Fruit fly (Drosophila melanogaster) whole organism, embryonic: ENCODE results near the gene CG9114.
A peak's percentile ranks its signal among the peaks of the same experiment; 100 is the strongest.

ENCODE experiments used
- Aef1 ChIP-seq: fragments of 200-800 bp; sonication (Bioruptor generic); IDR thresholded peaks from 3 replicates; pipeline ENCODE4 v1.3.6; 2022; ENCODE audit warnings: missing biosample characterization, missing genetic modification characterization
- CG10267 ChIP-seq: fragments of 200-800 bp; sonication (Bioruptor generic); optimal IDR thresholded peaks from 2 replicates; lab custom pipeline; 2018; ENCODE audit warnings: missing biosample characterization, mild to moderate bottlenecking, missing genetic modification characterization, moderate library complexity
- CG10959 ChIP-seq: fragments of 200-800 bp; sonication (Bioruptor generic); IDR thresholded peaks from 2 replicates; pipeline ENCODE4 v1.3.6; 2022; ENCODE audit warnings: missing biosample characterization, missing genetic modification characterization
- CG11085 ChIP-seq: fragments of 200-800 bp; sonication (Bioruptor generic); IDR thresholded peaks from 2 replicates; pipeline ENCODE4 v1.3.6; 2022; ENCODE audit warnings: missing biosample characterization, missing genetic modification characterization
- CG12236 ChIP-seq: fragments of 200-800 bp; sonication (Bioruptor generic); optimal IDR thresholded peaks from 2 replicates; lab custom pipeline; 2016; ENCODE audit warnings: missing biosample characterization, missing genetic modification characterization
- CG13296 ChIP-seq: fragments of 200-800 bp; sonication (Bioruptor generic); optimal IDR thresholded peaks from 3 replicates; lab custom pipeline; 2018; ENCODE audit warnings: missing biosample characterization, mild to moderate bottlenecking, missing genetic modification characterization
- CG14710 ChIP-seq: fragments of 200-800 bp; sonication (Bioruptor generic); optimal IDR thresholded peaks from 3 replicates; lab custom pipeline; 2019; ENCODE audit warnings: missing biosample characterization, mild to moderate bottlenecking, missing genetic modification characterization, moderate library complexity
- CG17186 ChIP-seq: fragments of 200-800 bp; sonication (Bioruptor generic); optimal IDR thresholded peaks from 3 replicates; lab custom pipeline; 2017; ENCODE audit warnings: missing biosample characterization, missing genetic modification reagents, missing genetic modification characterization
- CG1832 ChIP-seq: fragments of 200-800 bp; sonication (Bioruptor generic); optimal IDR thresholded peaks from 2 replicates; lab custom pipeline; 2017; ENCODE audit warnings: missing biosample characterization, mild to moderate bottlenecking, missing genetic modification characterization, inconsistent platforms
- CG32772 ChIP-seq: fragments of 200-800 bp; sonication (Bioruptor generic); IDR thresholded peaks from 2 replicates; pipeline ENCODE4 v1.3.6; 2022; ENCODE audit warnings: missing biosample characterization, missing genetic modification characterization
- CG3995 ChIP-seq: fragments of 200-800 bp; sonication (Bioruptor generic); optimal IDR thresholded peaks from 3 replicates; lab custom pipeline; 2016; ENCODE audit warnings: missing biosample characterization, missing genetic modification characterization
- CG4707 ChIP-seq: fragments of 200-800 bp; sonication (Bioruptor generic); optimal IDR thresholded peaks from 2 replicates; lab custom pipeline; 2018; ENCODE audit warnings: missing biosample characterization, mild to moderate bottlenecking, missing genetic modification characterization, moderate library complexity
- CG5180 ChIP-seq: fragments of 200-800 bp; sonication (Bioruptor generic); optimal IDR thresholded peaks from 3 replicates; lab custom pipeline; 2017; ENCODE audit warnings: missing biosample characterization, missing genetic modification characterization, mild to moderate bottlenecking, moderate library complexity, missing genetic modification reagents
- CG6765 ChIP-seq: fragments of 200-800 bp; sonication (Bioruptor generic); optimal IDR thresholded peaks from 3 replicates; lab custom pipeline; 2017; ENCODE audit warnings: missing biosample characterization, mild to moderate bottlenecking, missing genetic modification characterization
- CG7357 ChIP-seq: fragments of 200-800 bp; sonication (Bioruptor generic); IDR thresholded peaks from 3 replicates; pipeline ENCODE4 v1.3.6; 2022; ENCODE audit warnings: missing biosample characterization, missing genetic modification characterization
- CG8281 ChIP-seq: fragments of 200-800 bp; sonication (Bioruptor generic); optimal IDR thresholded peaks from 2 replicates; lab custom pipeline; 2018; ENCODE audit warnings: missing biosample characterization, mild to moderate bottlenecking, missing genetic modification characterization, moderate library complexity
- CG8290 ChIP-seq, 3 experiments: fragments of 200-800 bp; sonication (Bioruptor generic); optimal IDR thresholded peaks; 2 replicates each; lab custom pipeline; 2016 to 2019; ENCODE audit warnings: missing biosample characterization in 3 of 3, missing genetic modification characterization in 3 of 3, mild to moderate bottlenecking in 2 of 3, moderate library complexity in 1 of 3
- CG8388 ChIP-seq: fragments of 200-800 bp; sonication (Bioruptor generic); optimal IDR thresholded peaks from 2 replicates; lab custom pipeline; 2019; ENCODE audit warnings: missing biosample characterization, mild to moderate bottlenecking, missing genetic modification characterization, moderate library complexity
- Doc3 ChIP-seq: fragments of 200-800 bp; sonication (Bioruptor generic); IDR thresholded peaks from 3 replicates; pipeline ENCODE4 v1.3.6; 2022; ENCODE audit warnings: missing biosample characterization, missing genetic modification characterization; ENCODE audit not compliant: partially characterized antibody
- Dref ChIP-seq: fragments of 200-800 bp; sonication (Bioruptor generic); IDR thresholded peaks from 2 replicates; pipeline ENCODE4 v1.3.6; 2022; ENCODE audit warnings: missing biosample characterization, missing genetic modification characterization
- Gsc ChIP-seq: fragments of 200-800 bp; sonication (Bioruptor generic); IDR thresholded peaks from 2 replicates; pipeline ENCODE4 v1.3.6; 2022; ENCODE audit warnings: missing biosample characterization, missing genetic modification characterization
- Hr3 ChIP-seq: fragments of 200-800 bp; sonication (Bioruptor generic); optimal IDR thresholded peaks from 3 replicates; lab custom pipeline; 2016; ENCODE audit warnings: missing biosample characterization, missing genetic modification characterization
- Myb ChIP-seq: fragments of 200-800 bp; sonication (Bioruptor generic); optimal IDR thresholded peaks from 2 replicates; lab custom pipeline; 2016; ENCODE audit warnings: missing biosample characterization, missing genetic modification characterization
- Optix ChIP-seq: fragments of 200-800 bp; sonication (Bioruptor generic); IDR thresholded peaks from 3 replicates; pipeline ENCODE4 v1.3.6; 2022; ENCODE audit warnings: missing biosample characterization, missing genetic modification characterization
- Rfx ChIP-seq: fragments of 200-800 bp; sonication (Bioruptor generic); IDR thresholded peaks from 2 replicates; pipeline ENCODE4 v1.3.6; 2022; ENCODE audit warnings: missing biosample characterization, missing genetic modification characterization
- Scr ChIP-seq: fragments of 200-800 bp; sonication (Bioruptor generic); IDR thresholded peaks from 2 replicates; pipeline ENCODE4 v1.3.6; 2022; ENCODE audit warnings: missing biosample characterization, missing genetic modification characterization; ENCODE audit not compliant: partially characterized antibody
- Sry-δ ChIP-seq: fragments of 200-800 bp; sonication (Bioruptor generic); optimal IDR thresholded peaks from 2 replicates; lab custom pipeline; 2016; ENCODE audit warnings: missing biosample characterization, missing genetic modification characterization
- Usf ChIP-seq: fragments of 200-800 bp; sonication (Bioruptor generic); optimal IDR thresholded peaks from 2 replicates; lab custom pipeline; 2017; ENCODE audit warnings: missing genotype, missing biosample characterization, missing genetic modification characterization
- YL-1 ChIP-seq: fragments of 200-800 bp; sonication (Bioruptor generic); optimal IDR thresholded peaks from 3 replicates; lab custom pipeline; 2017; ENCODE audit warnings: missing biosample characterization, mild to moderate bottlenecking, missing genetic modification characterization
- al ChIP-seq: fragments of 200-800 bp; sonication (Bioruptor generic); IDR thresholded peaks from 2 replicates; pipeline ENCODE4 v1.3.6; 2022; ENCODE audit warnings: missing biosample characterization, missing genetic modification characterization
- amos ChIP-seq: fragments of 200-800 bp; sonication (Bioruptor generic); IDR thresholded peaks from 2 replicates; pipeline ENCODE4 v1.3.6; 2022; ENCODE audit warnings: missing biosample characterization, missing genetic modification characterization; ENCODE audit not compliant: partially characterized antibody
- bbx ChIP-seq: fragments of 200-800 bp; sonication (Bioruptor generic); IDR thresholded peaks from 2 replicates; pipeline ENCODE4 v1.3.6; 2022; ENCODE audit warnings: missing biosample characterization, missing genetic modification characterization; ENCODE audit not compliant: partially characterized antibody
- bsh ChIP-seq, 2 experiments: fragments of 200-800 bp; sonication (Bioruptor generic); optimal IDR thresholded peaks; 2 replicates each; lab custom pipeline; 2017 to 2018; ENCODE audit warnings: mild to moderate bottlenecking in 2 of 2, missing biosample characterization in 2 of 2, missing genetic modification characterization in 2 of 2, moderate library complexity in 1 of 2
- cg ChIP-seq: fragments of 200-800 bp; sonication (Bioruptor generic); optimal IDR thresholded peaks from 3 replicates; lab custom pipeline; 2019; ENCODE audit warnings: missing biosample characterization, mild to moderate bottlenecking, missing genetic modification characterization, moderate library complexity
- emc ChIP-seq: fragments of 200-800 bp; sonication (Bioruptor generic); optimal IDR thresholded peaks from 2 replicates; lab custom pipeline; 2016; ENCODE audit warnings: missing biosample characterization, missing genetic modification characterization
- ems ChIP-seq: fragments of 200-800 bp; sonication (Bioruptor generic); optimal IDR thresholded peaks from 3 replicates; lab custom pipeline; 2016; ENCODE audit warnings: missing biosample characterization, missing genetic modification characterization
- fd64A ChIP-seq: fragments of 200-800 bp; sonication (Bioruptor generic); optimal IDR thresholded peaks from 3 replicates; lab custom pipeline; 2018; ENCODE audit warnings: missing biosample characterization, mild to moderate bottlenecking, missing genetic modification characterization
- fu2 ChIP-seq: fragments of 200-800 bp; sonication (Bioruptor generic); optimal IDR thresholded peaks from 2 replicates; lab custom pipeline; 2016; ENCODE audit warnings: missing biosample characterization, missing genetic modification characterization
- hb ChIP-seq: fragments of 200-800 bp; sonication (Bioruptor generic); IDR thresholded peaks from 3 replicates; pipeline ENCODE4 v1.3.6; 2022; ENCODE audit warnings: missing biosample characterization, missing genetic modification characterization; ENCODE audit not compliant: partially characterized antibody
- ind ChIP-seq: fragments of 200-800 bp; sonication (Bioruptor generic); optimal IDR thresholded peaks from 3 replicates; lab custom pipeline; 2016; ENCODE audit warnings: missing biosample characterization, missing genetic modification characterization
- peb ChIP-seq: fragments of 200-800 bp; sonication (Bioruptor generic); IDR thresholded peaks from 2 replicates; pipeline ENCODE4 v1.3.6; 2022; ENCODE audit warnings: missing biosample characterization, missing genetic modification characterization
- pros ChIP-seq: fragments of 200-800 bp; sonication (Bioruptor generic); optimal IDR thresholded peaks from 3 replicates; lab custom pipeline; 2019; ENCODE audit warnings: missing biosample characterization, mild to moderate bottlenecking, missing genetic modification characterization, moderate library complexity
- sim ChIP-seq: fragments of 200-800 bp; sonication (Bioruptor generic); IDR thresholded peaks from 2 replicates; pipeline ENCODE4 v1.3.6; 2022; ENCODE audit warnings: missing biosample characterization, missing genetic modification characterization
- tll ChIP-seq, 2 experiments: fragments of 200-800 bp in 1 of 2; fragments of >200 bp in 1 of 2; sonication (Bioruptor generic) in 1 of 2; optimal IDR thresholded peaks; 2 replicates each; lab custom pipeline; 2017 to 2019; ENCODE audit warnings: missing biosample characterization in 2 of 2, missing genetic modification characterization in 2 of 2, mild to moderate bottlenecking in 1 of 2, moderate library complexity in 1 of 2
- tna ChIP-seq: fragments of 200-800 bp; sonication (Bioruptor generic); IDR thresholded peaks from 2 replicates; pipeline ENCODE4 v1.3.6; 2022; ENCODE audit warnings: missing biosample characterization, missing genetic modification characterization; ENCODE audit not compliant: partially characterized antibody
- trh ChIP-seq: fragments of 200-800 bp; sonication (Bioruptor generic); optimal IDR thresholded peaks from 2 replicates; lab custom pipeline; 2016; ENCODE audit warnings: missing biosample characterization, missing genetic modification characterization
- vfl ChIP-seq: fragments of 200-800 bp; sonication (Bioruptor generic); optimal IDR thresholded peaks from 2 replicates; lab custom pipeline; 2016; ENCODE audit warnings: missing biosample characterization, missing genetic modification characterization
- zen2 ChIP-seq: fragments of 200-800 bp; sonication (Bioruptor generic); IDR thresholded peaks from 3 replicates; pipeline ENCODE4 v1.3.6; 2022; ENCODE audit warnings: missing biosample characterization, missing genetic modification characterization; ENCODE audit not compliant: partially characterized antibody

Gene CG9114

DNA sequence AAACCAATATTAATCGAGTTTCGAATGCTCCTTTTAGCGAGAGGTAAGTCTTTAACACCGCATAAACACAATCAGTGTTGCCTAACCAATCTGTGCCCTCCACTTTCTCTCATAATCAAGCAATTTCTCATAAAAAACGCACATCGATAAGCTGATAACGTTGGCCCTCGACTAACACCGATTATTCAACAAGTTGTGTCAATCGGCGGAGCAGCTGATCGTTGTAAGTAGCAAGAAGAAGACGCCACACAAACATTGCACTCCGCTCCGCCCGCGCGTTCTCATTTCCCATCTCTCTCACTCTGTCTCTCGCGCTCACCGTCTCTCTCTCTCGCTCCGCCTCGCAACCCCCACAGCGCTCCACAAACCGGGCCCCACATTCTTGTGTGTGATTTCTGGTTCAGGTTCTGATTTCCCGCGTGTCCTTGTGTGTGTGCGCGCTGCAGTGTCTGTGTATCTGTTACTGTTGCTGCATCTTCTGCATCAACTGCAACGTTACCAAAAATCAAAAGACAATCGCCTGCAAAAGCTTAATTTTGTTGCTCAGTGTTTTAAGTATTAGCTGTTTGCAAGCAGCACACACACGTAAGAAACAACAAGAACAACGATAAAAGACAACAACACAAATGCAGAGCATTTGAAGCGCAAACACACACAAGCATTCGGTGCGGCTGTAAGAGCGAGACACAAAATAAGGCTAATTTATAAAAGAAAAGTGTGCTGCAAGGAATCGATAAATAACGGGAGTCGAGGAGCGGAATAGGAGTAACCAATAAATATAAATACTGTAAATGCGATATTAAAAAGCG lies at the start of gene CG9114, which contains the start of gene HDAC6 (continued):
- TF ChIP-seq bbx (GFP tag; lab: Robert Waterston, UW) (peak; percentile 72), peb (GFP tag; lab: Robert Waterston, UW) (no peak), CG8388 (peak; percentile 6), CG7357 (no peak), CG3995 (GFP tag; lab: Kevin White, UChicago) (no peak), hb (GFP tag; lab: Robert Waterston, UW) (peak; percentile 86), CG8290 (GFP tag; optimal IDR thresholded peaks at IDR 0.05; lab: Kevin White, UChicago) (peak; percentile 6), CG8290 (tag; optimal IDR thresholded peaks at IDR 0.05; lab: Kevin White, UChicago) (peak; percentile 40 to 60), Optix (GFP tag; lab: Robert Waterston, UW) (no peak), CG32772 (GFP tag; lab: Robert Waterston, UW) (no peak), bsh (GFP tag; optimal IDR thresholded peaks at IDR 0.05; lab: Kevin White, UChicago) (peak in 1 of 2 experiments; percentile 3), Scr (peak; percentile 91), tll (GFP tag; optimal IDR thresholded peaks at IDR 0.05; lab: Kevin White, UChicago) (peak in 1 of 2 experiments; percentile 10), vfl (GFP tag; lab: Kevin White, UChicago) (no peak), Myb (GFP tag; lab: Kevin White, UChicago) (peak; percentile 69), cg (peak; percentile 89), fu2 (GFP tag; lab: Kevin White, UChicago) (no peak), fd64A (GFP tag; lab: Kevin White, UChicago) (no peak), Usf (GFP tag; lab: Kevin White, UChicago) (no peak), CG6765 (no peak), ind (GFP tag; lab: Kevin White, UChicago) (no peak), Hr3 (GFP tag; lab: Kevin White, UChicago) (no peak), emc (GFP tag; lab: Kevin White, UChicago) (no peak), al (GFP tag; lab: Robert Waterston, UW) (no peak), Doc3 (GFP tag; lab: Robert Waterston, UW) (peak; percentile 89), CG11085 (no peak), Sry-δ (peak; percentile 73), CG13296 (no peak), ems (no peak), CG14710 (tag; lab: Kevin White, UChicago) (peak; percentile 21), pros (GFP tag; lab: Kevin White, UChicago) (peak; percentile 10), trh (GFP tag; lab: Kevin White, UChicago) (no peak), CG8281 (tag; lab: Kevin White, UChicago) (no peak), CG1832 (GFP tag; lab: Kevin White, UChicago) (peak; percentile 90), CG12236 (no peak), amos (GFP tag; lab: Robert Waterston, UW) (peak; percentile 74), Gsc (no peak), Rfx (0 out of 2 replicates have a peak, but pooled peaks have one; percentile 23), CG10959 (GFP tag; lab: Robert Waterston, UW) (no peak), Aef1 (GFP tag; lab: Robert Waterston, UW) (peak; percentile 56; the same call in 2 of the 3 replicates), CG5180 (GFP tag; lab: Kevin White, UChicago) (no peak), sim (GFP tag; lab: Robert Waterston, UW) (no peak), CG17186 (peak; percentile 11), Dref (GFP tag; lab: Robert Waterston, UW) (peak; percentile 74), zen2 (GFP tag; lab: Robert Waterston, UW) (peak; percentile 70; the same call in 2 of the 3 replicates), CG4707 (GFP tag; lab: Kevin White, UChicago) (no peak), tna (peak; percentile 78; the same call in 1 of the 2 replicates), YL-1 (GFP tag; lab: Kevin White, UChicago) (peak; percentile 10), CG10267 (tag; lab: Kevin White, UChicago) (no peak)
